Worm (Caenorhabditis elegans) whole organism, L4/young adult: ENCODE measurements around the gene F29C4.4.

Experiments
- dao-5 ChIP-seq: sonication (generic microtip); optimal IDR thresholded peaks from 2 replicates; lab custom pipeline; 2016; ENCODE audit warnings: missing genotype, missing genetic modification characterization, moderate library complexity, missing compliant biosample characterization
- him-1 ChIP-seq: sonication (generic microtip); optimal IDR thresholded peaks from 2 replicates; lab custom pipeline; 2016; ENCODE audit warnings: missing genotype, missing genetic modification reagents, missing genetic modification characterization, missing compliant biosample characterization

ce11 chrIV:118786-119185 is 7.3 kb downstream of the F29C4.4 start:
- no peak for TF ChIP-seq him-1 (tag; lab: Kevin White, UChicago)
- TF ChIP-seq dao-5 (tag; lab: Kevin White, UChicago) = no peak
